Fruit fly (Drosophila melanogaster): Measurements from ENCODE around the gene Npc2e.

DNA sequence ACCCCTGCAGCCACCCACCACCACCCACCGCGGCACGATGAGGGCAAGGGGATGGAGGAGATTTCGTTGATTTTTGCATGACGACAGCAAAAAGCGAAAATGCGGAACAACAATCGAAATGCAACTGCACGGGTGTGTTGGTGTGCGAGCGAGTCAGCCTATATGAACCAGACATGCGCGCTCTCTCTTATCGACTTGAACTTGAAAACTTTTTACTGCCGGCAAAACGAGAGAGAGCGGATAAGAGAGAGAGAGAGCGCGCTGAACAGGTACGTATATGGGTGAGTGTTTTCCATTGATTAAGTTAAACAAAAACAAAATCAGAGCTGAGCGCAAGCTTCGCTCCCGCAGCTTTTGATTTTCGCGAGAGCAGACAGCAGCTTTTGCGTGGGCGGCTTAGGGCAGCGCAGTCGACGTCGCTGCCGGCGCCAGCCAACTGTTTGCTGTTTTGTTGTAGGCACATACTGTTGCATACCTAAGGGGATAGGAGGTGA lies 36.1 kb downstream of the Npc2e start:
- no peak for TF ChIP-seq D1 (tag; optimal IDR thresholded peaks at IDR 0.05)
- TF ChIP-seq CG17806 (tag; optimal IDR thresholded peaks at IDR 0.05), result no peak
- no peak for TF ChIP-seq CG15710 (tag; optimal IDR thresholded peaks at IDR 0.05)
- peak; percentile 84 for TF ChIP-seq EcR (GFP tag; optimal IDR thresholded peaks at IDR 0.05)
- peak; percentile 17 for TF ChIP-seq Snoo (tag; optimal IDR thresholded peaks at IDR 0.05)
- no peak for TF ChIP-seq CG14655 (GFP tag; optimal IDR thresholded peaks at IDR 0.05)
- TF ChIP-seq CG8301 (tag; optimal IDR thresholded peaks at IDR 0.05), result no peak
